Worm (Caenorhabditis elegans): Measurements from ENCODE around the gene F10D2.16.

DNA sequence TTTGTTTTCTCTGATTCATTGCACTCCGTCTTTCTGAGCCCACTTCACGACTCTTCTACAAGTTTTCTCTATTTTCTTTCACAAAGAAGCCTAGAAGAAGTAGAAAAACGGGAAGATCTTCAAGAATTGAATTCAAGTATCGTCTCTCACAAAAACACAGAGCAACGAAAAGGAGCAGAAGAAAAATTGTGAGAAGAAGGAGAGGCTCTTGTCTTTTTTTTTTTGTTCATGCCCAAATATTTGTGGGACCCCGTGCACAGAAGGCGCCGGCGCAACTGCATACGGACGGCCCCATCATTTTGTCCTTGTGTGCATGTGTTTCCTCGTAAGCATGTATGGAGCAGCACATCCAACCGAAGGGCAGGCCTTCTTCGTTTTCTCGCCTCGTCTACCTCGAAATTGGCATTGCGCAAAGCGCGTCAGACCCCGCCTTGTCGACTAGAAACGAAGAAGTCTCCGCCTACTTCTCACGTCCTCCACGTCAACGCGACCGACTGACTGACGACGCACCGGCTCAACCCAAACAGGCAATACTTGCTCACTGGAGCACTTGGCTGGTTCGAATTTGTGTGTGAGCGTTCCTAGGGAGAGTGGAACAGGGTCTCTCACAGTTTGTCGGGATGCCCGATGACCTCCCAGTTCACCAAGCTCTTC, 27.4 kb upstream of the F10D2.16 start:
- no peak for TF ChIP-seq lin-39 (tag; optimal IDR thresholded peaks at IDR 0.05)
- TF ChIP-seq lin-11 (tag; optimal IDR thresholded peaks at IDR 0.05): no peak
- TF ChIP-seq elt-3 (tag; optimal IDR thresholded peaks at IDR 0.05): no peak
